Fruit fly (Drosophila melanogaster): Measurements from ENCODE around the gene Smr.

dm6 chrX:12751786-12752187 is 9.4 kb upstream of the Smr start:
- TF ChIP-seq D (optimal IDR thresholded peaks at IDR 0.05) (no peak), D (GFP tag; optimal IDR thresholded peaks at IDR 0.05) (no peak), CG2875 (GFP tag; optimal IDR thresholded peaks at IDR 0.05) (no peak), Doc3 (GFP tag; IDR thresholded peaks at IDR 0.05; ENCODE audit: partially characterized antibody) (no peak), CG16863 (GFP tag; optimal IDR thresholded peaks at IDR 0.05) (no peak), mld (GFP tag; IDR thresholded peaks at IDR 0.05; ENCODE audit: partially characterized antibody) (no peak), chn (GFP tag; optimal IDR thresholded peaks at IDR 0.05) (no peak), Lpt (GFP tag; optimal IDR thresholded peaks at IDR 0.05) (no peak), CG4424 (GFP tag; optimal IDR thresholded peaks at IDR 0.05) (no peak), CG31441 (GFP tag; IDR thresholded peaks at IDR 0.05) (no peak)
